Worm (Caenorhabditis elegans) whole organism, L3 larva: ENCODE data around the gene gut-2.

Experiments used
- ceh-9 ChIP-seq: sonication (generic microtip); optimal IDR thresholded peaks from 2 replicates; lab custom pipeline; 2018; ENCODE audit warnings: missing biosample characterization, missing genetic modification characterization
- elt-2 ChIP-seq: sonication (generic microtip); optimal IDR thresholded peaks from 2 replicates; lab custom pipeline; 2016; ENCODE audit warnings: missing genetic modification reagents, mild to moderate bottlenecking, missing genetic modification characterization, missing compliant biosample characterization
- eor-1 ChIP-seq, 2 experiments: fragments of 150-350 bp; optimal IDR thresholded peaks; 2 replicates each; lab custom pipeline; 2014 to 2018; ENCODE audit warnings: missing biosample characterization in 2 of 2, missing genetic modification characterization in 2 of 2
- nhr-11 ChIP-seq: fragments of 150-350 bp; optimal IDR thresholded peaks from 2 replicates; lab custom pipeline; 2014; ENCODE audit warnings: missing biosample characterization, missing genetic modification characterization
- skn-1 ChIP-seq: fragments of 150-350 bp; optimal IDR thresholded peaks from 2 replicates; lab custom pipeline; 2014; ENCODE audit warnings: missing biosample characterization, missing genetic modification characterization

DNA sequence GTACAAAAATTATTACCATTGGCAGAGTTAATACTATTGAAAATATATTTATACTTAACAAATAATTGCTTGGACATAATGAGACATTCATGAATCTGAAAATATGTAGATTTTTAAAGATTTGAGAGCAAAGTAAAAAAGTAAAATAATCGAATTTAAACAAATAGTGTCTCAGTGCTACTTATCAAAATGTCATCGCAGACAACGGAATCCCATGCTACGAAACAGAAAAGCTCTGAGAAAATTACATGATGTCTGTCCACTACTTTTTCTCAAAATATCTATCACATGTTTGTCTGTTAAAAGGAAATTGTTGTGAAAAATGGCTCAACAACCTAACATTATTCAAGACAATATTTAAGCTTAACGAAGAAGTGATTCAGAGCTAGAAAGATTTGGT lies 13.2 kb upstream of the gut-2 start, which contains the start of gene T10G3.4:
- TF ChIP-seq elt-2 (no peak), eor-1 (tag; optimal IDR thresholded peaks at IDR 0.05; lab: Kevin White, UChicago) (no peak), skn-1 (no peak), ceh-9 (tag; lab: Kevin White, UChicago) (no peak), nhr-11 (tag; lab: Kevin White, UChicago) (no peak)
